Worm (Caenorhabditis elegans) whole organism, L4 larva: ENCODE measurements around the gene F39F10.5.
A peak's percentile ranks its signal among the peaks of the same experiment; 100 is the strongest.
"Not testable (repeated sequence)": the region's sequence is repeated elsewhere in the genome, so short reads cannot be mapped to it uniquely, and the experiment has no call there.

ENCODE experiments used
- D1046.2 ChIP-seq: fragments of 200-800 bp; sonication (Bioruptor generic); IDR thresholded peaks from 2 replicates; pipeline ENCODE4 v1.3.6; 2022; ENCODE audit warnings: missing genetic modification characterization, missing compliant biosample characterization
- F44E2.7 ChIP-seq: fragments of 200-800 bp; sonication (Bioruptor generic); IDR thresholded peaks from 2 replicates; pipeline ENCODE4 v2.1.2; 2022; ENCODE audit warnings: missing genetic modification characterization, missing compliant biosample characterization
- F49E8.2 ChIP-seq: sonication (generic microtip); optimal IDR thresholded peaks from 2 replicates; lab custom pipeline; 2016; ENCODE audit warnings: missing compliant biosample characterization, mild to moderate bottlenecking, missing genetic modification characterization, borderline replicate concordance
- T20F7.1 ChIP-seq: fragments of 200-800 bp; sonication (Bioruptor generic); optimal IDR thresholded peaks from 2 replicates; lab custom pipeline; 2018; ENCODE audit warnings: mild to moderate bottlenecking, missing genetic modification characterization, missing compliant biosample characterization
- T26A8.4 ChIP-seq: fragments of 200-800 bp; sonication (Bioruptor generic); IDR thresholded peaks from 2 replicates; pipeline ENCODE4 v1.3.6; 2022; ENCODE audit warnings: missing genetic modification characterization, missing compliant biosample characterization
- Y105C5A.15 ChIP-seq: fragments of 200-800 bp; sonication (Bioruptor generic); IDR thresholded peaks from 2 replicates; pipeline ENCODE4 v1.3.6; 2022; ENCODE audit warnings: missing genetic modification characterization, missing compliant biosample characterization
- Y48G9A.11 ChIP-seq: fragments of 200-800 bp; sonication (Bioruptor generic); IDR thresholded peaks from 2 replicates; pipeline ENCODE4 v1.3.6; 2022; ENCODE audit warnings: missing genetic modification reagents, missing genetic modification characterization, missing compliant biosample characterization
- Y75B8A.6 ChIP-seq: fragments of 200-800 bp; sonication (Bioruptor generic); IDR thresholded peaks from 2 replicates; pipeline ENCODE4 v1.3.6; 2022; ENCODE audit warnings: missing genetic modification reagents, missing genetic modification characterization, missing compliant biosample characterization
- arid-1 ChIP-seq: fragments of 200-800 bp; sonication (Bioruptor generic); conservative IDR thresholded peaks from 2 replicates; pipeline ENCODE4 v1.3.6; 2022; ENCODE audit warnings: missing genetic modification reagents, missing genetic modification characterization, missing compliant biosample characterization
- ceh-44 ChIP-seq: fragments of 200-800 bp; sonication (Bioruptor generic); IDR thresholded peaks from 2 replicates; pipeline ENCODE4 v1.3.6; 2022; ENCODE audit warnings: missing genetic modification reagents, missing genetic modification characterization, missing compliant biosample characterization
- ceh-82 ChIP-seq: sonication (generic microtip); optimal IDR thresholded peaks from 2 replicates; lab custom pipeline; 2017; ENCODE audit warnings: missing biosample characterization, missing genetic modification characterization
- ctbp-1 ChIP-seq: fragments of 200-800 bp; sonication (Bioruptor generic); IDR thresholded peaks from 2 replicates; pipeline ENCODE4 v1.3.6; 2022; ENCODE audit warnings: missing genetic modification reagents, missing genetic modification characterization, missing compliant biosample characterization
- dmd-6 ChIP-seq: fragments of 200-800 bp; sonication (Bioruptor generic); IDR thresholded peaks from 2 replicates; pipeline ENCODE4 v1.3.6; 2022; ENCODE audit warnings: missing genetic modification reagents, missing genetic modification characterization, missing compliant biosample characterization
- dmd-8 ChIP-seq: fragments of 200-800 bp; sonication (Bioruptor generic); IDR thresholded peaks from 2 replicates; pipeline ENCODE4 v1.3.6; 2022; ENCODE audit warnings: missing genetic modification characterization, missing compliant biosample characterization
- dmd-9 ChIP-seq: fragments of 200-800 bp; sonication (Bioruptor generic); IDR thresholded peaks from 2 replicates; pipeline ENCODE4 v1.3.6; 2022; ENCODE audit warnings: missing genetic modification reagents, missing genetic modification characterization, missing compliant biosample characterization
- duxl-1 ChIP-seq: sonication (generic microtip); optimal IDR thresholded peaks from 2 replicates; lab custom pipeline; 2016; ENCODE audit warnings: mild to moderate bottlenecking, missing genetic modification characterization, moderate library complexity, missing compliant biosample characterization; ENCODE audit not compliant: poor library complexity
- egl-27 ChIP-seq: sonication (generic microtip); optimal IDR thresholded peaks from 3 replicates; lab custom pipeline; 2017; ENCODE audit warnings: missing biosample characterization, missing genetic modification reagents, missing genetic modification characterization
- egl-43 ChIP-seq: fragments of 200-800 bp; sonication (Bioruptor generic); IDR thresholded peaks from 2 replicates; pipeline ENCODE4 v1.3.6; 2022; ENCODE audit warnings: missing genetic modification reagents, missing genetic modification characterization, missing compliant biosample characterization
- hif-1 ChIP-seq, 2 experiments: sonication (generic microtip); optimal IDR thresholded peaks; 2 replicates each; lab custom pipeline; 2016 to 2017; ENCODE audit warnings: missing compliant biosample characterization in 2 of 2, missing genetic modification characterization in 2 of 2, missing genetic modification reagents in 2 of 2, missing genotype in 2 of 2, mild to moderate bottlenecking in 1 of 2
- hmg-1.1 ChIP-seq: fragments of 200-800 bp; sonication (Bioruptor generic); IDR thresholded peaks from 2 replicates; pipeline ENCODE4 v1.3.6; 2022; ENCODE audit warnings: missing genetic modification reagents, missing genetic modification characterization, missing compliant biosample characterization
- lim-7 ChIP-seq: fragments of 200-800 bp; sonication (Bioruptor generic); IDR thresholded peaks from 2 replicates; pipeline ENCODE4 v1.3.6; 2022; ENCODE audit warnings: missing genetic modification characterization, missing compliant biosample characterization
- lsy-2 ChIP-seq, 2 experiments: fragments of 150-350 bp in 1 of 2; sonication (generic microtip) in 1 of 2; optimal IDR thresholded peaks; 2 replicates each; lab custom pipeline; 2014 to 2017; ENCODE audit warnings: missing biosample characterization in 2 of 2, missing genetic modification characterization in 2 of 2
- madf-5 ChIP-seq, 2 experiments: fragments of 200-800 bp; sonication (Bioruptor generic); IDR thresholded peaks; 2 replicates each; pipeline ENCODE4 v1.3.6; 2022; ENCODE audit warnings: missing compliant biosample characterization in 2 of 2, missing genetic modification characterization in 2 of 2
- madf-9 ChIP-seq: fragments of 200-800 bp; sonication (Bioruptor generic); conservative IDR thresholded peaks from 2 replicates; pipeline ENCODE4 v1.3.6; 2022; ENCODE audit warnings: missing genetic modification reagents, missing genetic modification characterization, missing compliant biosample characterization
- mdt-29 ChIP-seq: fragments of 200-800 bp; sonication (Bioruptor generic); IDR thresholded peaks from 2 replicates; pipeline ENCODE4 v1.3.6; 2022; ENCODE audit warnings: missing genetic modification reagents, missing genetic modification characterization, missing compliant biosample characterization
- mes-2 ChIP-seq: sonication (generic microtip); optimal IDR thresholded peaks from 2 replicates; lab custom pipeline; 2016; ENCODE audit warnings: missing genotype, mild to moderate bottlenecking, missing genetic modification characterization, missing compliant biosample characterization; ENCODE audit not compliant: poor library complexity, severe bottlenecking
- nhr-102 ChIP-seq: sonication (generic microtip); optimal IDR thresholded peaks from 2 replicates; lab custom pipeline; 2016; ENCODE audit warnings: mild to moderate bottlenecking, missing genetic modification characterization, moderate library complexity, missing compliant biosample characterization
- nhr-41 ChIP-seq: fragments of 200-800 bp; sonication (Bioruptor generic); IDR thresholded peaks from 2 replicates; pipeline ENCODE4 v1.3.6; 2022; ENCODE audit warnings: missing genetic modification reagents, missing genetic modification characterization, missing compliant biosample characterization
- nhr-42 ChIP-seq: fragments of 200-800 bp; sonication (Bioruptor generic); IDR thresholded peaks from 2 replicates; pipeline ENCODE4 v1.3.6; 2022; ENCODE audit warnings: missing genetic modification characterization, missing compliant biosample characterization
- pha-4 ChIP-seq, 2 experiments: fragments of 150-350 bp in 1 of 2; fragments of 200-800 bp in 1 of 2; sonication (Bioruptor generic) in 1 of 2; IDR thresholded peaks in 1 of 2; optimal IDR thresholded peaks in 1 of 2; 2 replicates each; pipeline versions ENCODE4 v1.3.6 to Lab custom; 2014 to 2022; ENCODE audit warnings: missing genetic modification characterization in 2 of 2, missing genetic modification reagents in 2 of 2, missing biosample characterization in 1 of 2, missing compliant biosample characterization in 1 of 2
- php-3 ChIP-seq: fragments of 200-800 bp; sonication (Bioruptor generic); IDR thresholded peaks from 2 replicates; pipeline ENCODE4 v1.3.6; 2022; ENCODE audit warnings: missing genetic modification reagents, missing genetic modification characterization, missing compliant biosample characterization
- pqm-1 ChIP-seq: sonication (generic microtip); optimal IDR thresholded peaks from 2 replicates; lab custom pipeline; 2017; ENCODE audit warnings: missing biosample characterization, missing genetic modification characterization
- saeg-2 ChIP-seq: fragments of 200-800 bp; sonication (Bioruptor generic); IDR thresholded peaks from 2 replicates; pipeline ENCODE4 v1.3.6; 2022; ENCODE audit warnings: missing genetic modification reagents, missing genetic modification characterization, missing compliant biosample characterization
- skn-1 ChIP-seq: fragments of 150-350 bp; optimal IDR thresholded peaks from 2 replicates; lab custom pipeline; 2014; ENCODE audit warnings: missing biosample characterization, missing genetic modification characterization
- snpc-1.2 ChIP-seq: fragments of 200-800 bp; sonication (Bioruptor generic); IDR thresholded peaks from 2 replicates; pipeline ENCODE4 v1.3.6; 2022; ENCODE audit warnings: missing genetic modification reagents, missing genetic modification characterization, missing compliant biosample characterization
- tag-97 ChIP-seq: fragments of 200-800 bp; sonication (Bioruptor generic); IDR thresholded peaks from 2 replicates; pipeline ENCODE4 v1.3.6; 2022; ENCODE audit warnings: missing genetic modification characterization, missing compliant biosample characterization
- tra-1 ChIP-seq: fragments of 200-800 bp; sonication (Bioruptor generic); IDR thresholded peaks from 2 replicates; pipeline ENCODE4 v1.3.6; 2022; ENCODE audit warnings: missing genetic modification reagents, missing genetic modification characterization, missing compliant biosample characterization
- unc-62 ChIP-seq, 3 experiments: fragments of 150-350 bp in 1 of 3; sonication (generic microtip); optimal IDR thresholded peaks in 2 of 3; peaks in 1 of 3; 1 replicate in 1 of 3; 2 replicates in 2 of 3; lab custom pipeline; 2014 to 2017; ENCODE audit warnings: missing biosample characterization in 3 of 3, missing genetic modification characterization in 3 of 3, missing genetic modification reagents in 3 of 3, missing genotype in 1 of 3
- vab-7 ChIP-seq: fragments of 200-800 bp; sonication (Bioruptor generic); IDR thresholded peaks from 2 replicates; pipeline ENCODE4 v1.3.6; 2022; ENCODE audit warnings: missing genetic modification reagents, missing genetic modification characterization, missing compliant biosample characterization
- zfp-3 ChIP-seq: fragments of 200-800 bp; sonication (Bioruptor generic); conservative IDR thresholded peaks from 2 replicates; pipeline ENCODE4 v1.3.6; 2022; ENCODE audit warnings: missing genetic modification reagents, missing genetic modification characterization, missing compliant biosample characterization
- zip-11 ChIP-seq: fragments of 200-800 bp; sonication (Bioruptor generic); IDR thresholded peaks from 2 replicates; pipeline ENCODE4 v1.3.6; 2022; ENCODE audit warnings: missing genetic modification characterization, missing compliant biosample characterization

F39F10.5 gene

ce11 chrX:16934529-16934928, 21.0 kb upstream of the F39F10.5 start:
- TF ChIP-seq madf-5 (GFP tag; IDR thresholded peaks at IDR 0.05; lab: Robert Waterston, UW) = 0 out of 4 replicates have a peak, but pooled peaks of 1 of the 2 experiments have one; percentile 73
- peak; percentile 12 for TF ChIP-seq Y75B8A.6 (GFP tag; lab: Robert Waterston, UW)
- TF ChIP-seq zfp-3 = peak; percentile 69
- TF ChIP-seq pha-4 (GFP tag; IDR thresholded peaks at IDR 0.05; lab: Robert Waterston, UW) = peak; percentile 35; the same call in 1 of the 2 replicates
- not testable (repeated sequence) for TF ChIP-seq pha-4 (tag; optimal IDR thresholded peaks at IDR 0.05; lab: Kevin White, UChicago)

ce11 chrX:16932339-16932738, 18.8 kb upstream of the F39F10.5 start:
- TF ChIP-seq snpc-1.2 (GFP tag; lab: Robert Waterston, UW) (peak; percentile 35), D1046.2 (peak; percentile 80), php-3 (GFP tag; lab: Robert Waterston, UW) (peak; percentile 79), zfp-3 (peak; percentile 96), nhr-42 (GFP tag; lab: Robert Waterston, UW) (peak; percentile 75), tra-1 (GFP tag; lab: Robert Waterston, UW) (peak; percentile 87), dmd-9 (GFP tag; lab: Robert Waterston, UW) (peak; percentile 70; the same call in 1 of the 2 replicates), madf-5 (GFP tag; IDR thresholded peaks at IDR 0.05; lab: Robert Waterston, UW) (peak; percentile 84 to 93), mdt-29 (peak; percentile 87), Y48G9A.11 (GFP tag; lab: Robert Waterston, UW) (peak; percentile 77), dmd-6 (peak; percentile 47), T26A8.4 (GFP tag; lab: Robert Waterston, UW) (peak; percentile 80), arid-1 (GFP tag; lab: Robert Waterston, UW) (peak; percentile 69), zip-11 (GFP tag; lab: Robert Waterston, UW) (peak; percentile 50; the same call in 1 of the 2 replicates), Y75B8A.6 (GFP tag; lab: Robert Waterston, UW) (peak; percentile 96), F44E2.7 (GFP tag; lab: Robert Waterston, UW) (0 out of 2 replicates have a peak, but pooled peaks have one; percentile 3), nhr-41 (GFP tag; lab: Robert Waterston, UW) (peak; percentile 73), madf-9 (peak; percentile 66; the same call in 1 of the 2 replicates), tag-97 (GFP tag; lab: Robert Waterston, UW) (peak; percentile 80; the same call in 1 of the 2 replicates), hmg-1.1 (GFP tag; lab: Robert Waterston, UW) (peak; percentile 59; the same call in 1 of the 2 replicates), pha-4 (GFP tag; IDR thresholded peaks at IDR 0.05; lab: Robert Waterston, UW) (peak; percentile 80; the same call in 1 of the 2 replicates), saeg-2 (GFP tag; lab: Robert Waterston, UW) (peak; percentile 62; the same call in 1 of the 2 replicates), lim-7 (GFP tag; lab: Robert Waterston, UW) (peak; percentile 60; the same call in 1 of the 2 replicates), dmd-8 (GFP tag; lab: Robert Waterston, UW) (peak; percentile 81), Y105C5A.15 (GFP tag; lab: Robert Waterston, UW) (peak; percentile 78; the same call in 1 of the 2 replicates), vab-7 (peak; percentile 75), ctbp-1 (GFP tag; lab: Robert Waterston, UW) (peak; percentile 88)
- TF ChIP-seq pha-4 (tag; optimal IDR thresholded peaks at IDR 0.05; lab: Kevin White, UChicago) = not testable (repeated sequence)

- TF ChIP-seq ceh-44 (GFP tag; lab: Robert Waterston, UW) = no peak
- peak; percentile 33 for TF ChIP-seq duxl-1 (tag; lab: Kevin White, UChicago)
- peak; percentile 64; the same call in 1 of the 2 replicates for TF ChIP-seq egl-43 (GFP tag; lab: Robert Waterston, UW)
- peak; percentile 90 for TF ChIP-seq Y105C5A.15 (GFP tag; lab: Robert Waterston, UW)
- peak; percentile 73 for TF ChIP-seq tra-1 (GFP tag; lab: Robert Waterston, UW)
- peak; percentile 16 to 44 for TF ChIP-seq lsy-2 (tag; optimal IDR thresholded peaks at IDR 0.05; lab: Kevin White, UChicago)
- TF ChIP-seq T20F7.1 (GFP tag; lab: Kevin White, UChicago) = peak; percentile 44
- TF ChIP-seq F49E8.2 (tag; lab: Kevin White, UChicago) = no peak
- TF ChIP-seq egl-27 (tag; lab: Kevin White, UChicago) = no peak
- TF ChIP-seq ceh-82 = no peak
- peak in 1 of 2 experiments; percentile 98 for TF ChIP-seq unc-62 (GFP tag; optimal IDR thresholded peaks at IDR 0.05 in 1 of 2; lab: Kevin White, UChicago)
- TF ChIP-seq unc-62 (tag; optimal IDR thresholded peaks at IDR 0.05; lab: Kevin White, UChicago) = no peak
- TF ChIP-seq mes-2 (tag; lab: Kevin White, UChicago) = peak; percentile 78
- no peak for TF ChIP-seq skn-1
- no peak for TF ChIP-seq nhr-102 (tag; lab: Kevin White, UChicago)
- TF ChIP-seq T26A8.4 (GFP tag; lab: Robert Waterston, UW) = peak; percentile 84
- TF ChIP-seq vab-7 = peak; percentile 84; the same call in 1 of the 2 replicates
- peak; percentile 51 for TF ChIP-seq nhr-41 (GFP tag; lab: Robert Waterston, UW)
- no peak for TF ChIP-seq pqm-1 (tag; lab: Kevin White, UChicago)
- peak in 1 of 2 experiments; percentile 78 for TF ChIP-seq hif-1 (tag; optimal IDR thresholded peaks at IDR 0.05; lab: Kevin White, UChicago)
These were observed 17.9 kb upstream of the F39F10.5 start for ce11 chrX:16931255-16932023.
